Worm (Caenorhabditis elegans) whole organism, late embryonic: ENCODE data around the gene sfxn-1.1.

Experiments used
- C08G9.2 ChIP-seq: sonication (generic microtip); optimal IDR thresholded peaks from 2 replicates; lab custom pipeline; 2016; ENCODE audit warnings: mild to moderate bottlenecking, missing genetic modification characterization, moderate library complexity, missing compliant biosample characterization
- F13H6.1 ChIP-seq: sonication (generic microtip); optimal IDR thresholded peaks from 2 replicates; lab custom pipeline; 2016; ENCODE audit warnings: missing genetic modification characterization, missing compliant biosample characterization
- K02D7.2 ChIP-seq: sonication (generic microtip); optimal IDR thresholded peaks from 2 replicates; lab custom pipeline; 2017; ENCODE audit warnings: mild to moderate bottlenecking, missing genetic modification characterization, missing compliant biosample characterization
- ceh-18 ChIP-seq: sonication (generic microtip); optimal IDR thresholded peaks from 2 replicates; lab custom pipeline; 2016; ENCODE audit warnings: missing genetic modification characterization, missing compliant biosample characterization
- ceh-19 ChIP-seq: fragments of 200-800 bp; sonication (Bioruptor generic); optimal IDR thresholded peaks from 2 replicates; lab custom pipeline; 2018; ENCODE audit warnings: mild to moderate bottlenecking, missing genetic modification characterization, missing compliant biosample characterization
- ceh-48 ChIP-seq: sonication (generic microtip); optimal IDR thresholded peaks from 2 replicates; lab custom pipeline; 2016; ENCODE audit warnings: missing genetic modification characterization, inconsistent platforms, missing compliant biosample characterization
- ceh-6 ChIP-seq: fragments of 200-800 bp; sonication (Bioruptor generic); optimal IDR thresholded peaks from 2 replicates; lab custom pipeline; 2018; ENCODE audit warnings: mild to moderate bottlenecking, missing genetic modification characterization, missing compliant biosample characterization
- ceh-9 ChIP-seq: sonication (generic microtip); optimal IDR thresholded peaks from 2 replicates; lab custom pipeline; 2016; ENCODE audit warnings: mild to moderate bottlenecking, missing genetic modification characterization, inconsistent platforms, missing compliant biosample characterization
- elt-2 ChIP-seq: sonication (generic microtip); optimal IDR thresholded peaks from 2 replicates; lab custom pipeline; 2016; ENCODE audit warnings: missing genetic modification reagents, missing genetic modification characterization, missing compliant biosample characterization
- ets-4 ChIP-seq: sonication (generic microtip); optimal IDR thresholded peaks from 2 replicates; lab custom pipeline; 2016; ENCODE audit warnings: missing genetic modification characterization, missing compliant biosample characterization
- fkh-10 ChIP-seq: fragments of 150-350 bp; optimal IDR thresholded peaks from 2 replicates; lab custom pipeline; 2014; ENCODE audit warnings: missing biosample characterization, missing genetic modification reagents, missing genetic modification characterization
- hlh-13 ChIP-seq: fragments of 200-800 bp; sonication (Bioruptor generic); optimal IDR thresholded peaks from 2 replicates; lab custom pipeline; 2018; ENCODE audit warnings: mild to moderate bottlenecking, missing genetic modification characterization, missing compliant biosample characterization
- hlh-15 ChIP-seq: sonication (generic microtip); optimal IDR thresholded peaks from 2 replicates; lab custom pipeline; 2016; ENCODE audit warnings: missing genetic modification characterization, missing compliant biosample characterization
- hlh-30 ChIP-seq: sonication (generic microtip); optimal IDR thresholded peaks from 2 replicates; lab custom pipeline; 2017; ENCODE audit warnings: antibody characterized with exemption, missing genetic modification characterization, missing compliant biosample characterization; ENCODE audit not compliant: insufficient read depth
- hlh-8 ChIP-seq: sonication (generic microtip); optimal IDR thresholded peaks from 2 replicates; lab custom pipeline; 2016; ENCODE audit warnings: missing genotype, missing genetic modification characterization, missing compliant biosample characterization
- lim-6 ChIP-seq: sonication (generic microtip); optimal IDR thresholded peaks from 2 replicates; lab custom pipeline; 2016; ENCODE audit warnings: missing genetic modification characterization, missing compliant biosample characterization
- lin-11 ChIP-seq: fragments of 200-800 bp; sonication (Bioruptor generic); optimal IDR thresholded peaks from 2 replicates; lab custom pipeline; 2018; ENCODE audit warnings: mild to moderate bottlenecking, missing genetic modification characterization, missing compliant biosample characterization
- madf-2 ChIP-seq: sonication (generic microtip); optimal IDR thresholded peaks from 2 replicates; lab custom pipeline; 2017; ENCODE audit warnings: missing genetic modification characterization, missing compliant biosample characterization
- mec-3 ChIP-seq: sonication (generic microtip); optimal IDR thresholded peaks from 2 replicates; lab custom pipeline; 2016; ENCODE audit warnings: borderline replicate concordance, missing genetic modification characterization, missing compliant biosample characterization
- nfya-1 ChIP-seq: sonication (generic microtip); optimal IDR thresholded peaks from 2 replicates; lab custom pipeline; 2017; ENCODE audit warnings: missing genetic modification characterization, mild to moderate bottlenecking, missing compliant biosample characterization, antibody characterized with exemption, moderate library complexity
- nhr-232 ChIP-seq: sonication (generic microtip); optimal IDR thresholded peaks from 2 replicates; lab custom pipeline; 2016; ENCODE audit warnings: missing genetic modification characterization, missing compliant biosample characterization
- npax-4 ChIP-seq: sonication (generic microtip); optimal IDR thresholded peaks from 2 replicates; lab custom pipeline; 2016; ENCODE audit warnings: missing genetic modification characterization, missing compliant biosample characterization
- odd-2 ChIP-seq: sonication (generic microtip); optimal IDR thresholded peaks from 2 replicates; lab custom pipeline; 2017; ENCODE audit warnings: antibody characterized with exemption, mild to moderate bottlenecking, missing genetic modification characterization, missing compliant biosample characterization
- pag-3 ChIP-seq: sonication (generic microtip); optimal IDR thresholded peaks from 2 replicates; lab custom pipeline; 2016; ENCODE audit warnings: missing compliant biosample characterization, missing genetic modification characterization, borderline replicate concordance
- pha-4 ChIP-seq: fragments of 150-350 bp; optimal IDR thresholded peaks from 2 replicates; lab custom pipeline; 2018; ENCODE audit warnings: missing biosample characterization, missing genetic modification reagents, missing genetic modification characterization
- sox-2 ChIP-seq: fragments of 200-800 bp; sonication (Bioruptor generic); IDR thresholded peaks from 2 replicates; pipeline ENCODE4 v1.3.6; 2022; ENCODE audit warnings: missing genetic modification reagents, missing genetic modification characterization, missing compliant biosample characterization
- sox-4 ChIP-seq: sonication (generic microtip); optimal IDR thresholded peaks from 2 replicates; lab custom pipeline; 2017; ENCODE audit warnings: mild to moderate bottlenecking, missing genetic modification characterization, inconsistent platforms, missing compliant biosample characterization
- syd-9 ChIP-seq: sonication (generic microtip); optimal IDR thresholded peaks from 2 replicates; lab custom pipeline; 2016; ENCODE audit warnings: mild to moderate bottlenecking, missing genetic modification characterization, moderate library complexity, missing compliant biosample characterization
- tbx-2 ChIP-seq: sonication (generic microtip); optimal IDR thresholded peaks from 2 replicates; lab custom pipeline; 2016; ENCODE audit warnings: missing genetic modification characterization, missing compliant biosample characterization
- ttx-3 ChIP-seq: sonication (generic microtip); optimal IDR thresholded peaks from 2 replicates; lab custom pipeline; 2016; ENCODE audit warnings: missing genetic modification reagents, missing genetic modification characterization, missing compliant biosample characterization
- unc-3 ChIP-seq, 2 experiments: fragments of 200-800 bp in 1 of 2; sonication (Bioruptor generic) in 1 of 2; sonication (generic microtip) in 1 of 2; conservative IDR thresholded peaks in 1 of 2; optimal IDR thresholded peaks in 1 of 2; 2 replicates each; pipeline versions ENCODE4 v1.3.6 to Lab custom; 2016 to 2022; ENCODE audit warnings: missing compliant biosample characterization in 2 of 2, missing genetic modification characterization in 2 of 2, missing genetic modification reagents in 1 of 2
- unc-42 ChIP-seq: sonication (generic microtip); optimal IDR thresholded peaks from 2 replicates; lab custom pipeline; 2016; ENCODE audit warnings: missing genotype, missing genetic modification characterization, missing compliant biosample characterization
- unc-55 ChIP-seq: sonication (generic microtip); optimal IDR thresholded peaks from 2 replicates; lab custom pipeline; 2017; ENCODE audit warnings: missing biosample characterization, missing genetic modification reagents, missing genetic modification characterization
- unc-86 ChIP-seq: sonication (generic microtip); optimal IDR thresholded peaks from 2 replicates; lab custom pipeline; 2016; ENCODE audit warnings: missing genetic modification characterization, missing compliant biosample characterization
- zip-5 ChIP-seq: sonication (generic microtip); optimal IDR thresholded peaks from 2 replicates; lab custom pipeline; 2016; ENCODE audit warnings: missing genetic modification characterization, missing compliant biosample characterization
- ztf-16 ChIP-seq: sonication (generic microtip); optimal IDR thresholded peaks from 2 replicates; lab custom pipeline; 2017; ENCODE audit warnings: missing genetic modification characterization, missing compliant biosample characterization

Gene sfxn-1.1

ce11 chrII:9551536-9551935, 32.9 kb upstream of the sfxn-1.1 start, which contains the start of gene F35H8.12:
Gene F35H8.12, plus strand, starts transcription at chrII:9551836.
- TF ChIP-seq ttx-3 (tag; lab: Kevin White, UChicago) (no peak), unc-3 (GFP tag; conservative IDR thresholded peaks at IDR 0.05; lab: Robert Waterston, UW) (no peak), unc-3 (tag; optimal IDR thresholded peaks at IDR 0.05; lab: Kevin White, UChicago) (no peak), lin-11 (tag; lab: Kevin White, UChicago) (no peak), hlh-8 (tag; lab: Kevin White, UChicago) (no peak), sox-2 (GFP tag; lab: Robert Waterston, UW) (no peak), nfya-1 (tag; lab: Kevin White, UChicago) (no peak), ceh-9 (no peak), zip-5 (tag; lab: Kevin White, UChicago) (no peak), unc-42 (tag; lab: Kevin White, UChicago) (no peak), npax-4 (tag; lab: Kevin White, UChicago) (no peak), tbx-2 (no peak), pag-3 (no peak), ceh-48 (tag; lab: Kevin White, UChicago) (no peak), madf-2 (tag; lab: Kevin White, UChicago) (no peak)

ce11 chrII:9550718-9551117, 32.0 kb upstream of the sfxn-1.1 start, which contains the start of gene sra-6:
Gene sra-6, minus strand, starts transcription at chrII:9550818.
- TF ChIP-seq ets-4 (tag; lab: Kevin White, UChicago) (no peak), ceh-6 (GFP tag; lab: Kevin White, UChicago) (no peak), sox-4 (tag; lab: Kevin White, UChicago) (no peak), hlh-8 (tag; lab: Kevin White, UChicago) (no peak), lin-11 (tag; lab: Kevin White, UChicago) (no peak), fkh-10 (GFP tag; lab: Kevin White, UChicago) (no peak), hlh-30 (tag; lab: Kevin White, UChicago) (no peak), ztf-16 (tag; lab: Kevin White, UChicago) (no peak)

- no peak for TF ChIP-seq unc-86
- TF ChIP-seq K02D7.2 (tag; lab: Kevin White, UChicago) = no peak
- TF ChIP-seq pha-4 (tag; lab: Kevin White, UChicago) = no peak
- TF ChIP-seq hlh-30 (tag; lab: Kevin White, UChicago) = no peak
- no peak for TF ChIP-seq unc-3 (GFP tag; conservative IDR thresholded peaks at IDR 0.05; lab: Robert Waterston, UW)
- TF ChIP-seq unc-3 (tag; optimal IDR thresholded peaks at IDR 0.05; lab: Kevin White, UChicago) = no peak
- TF ChIP-seq syd-9 = no peak
- no peak for TF ChIP-seq madf-2 (tag; lab: Kevin White, UChicago)
- TF ChIP-seq C08G9.2 (tag; lab: Kevin White, UChicago) = no peak
- no peak for TF ChIP-seq nhr-232 (tag; lab: Kevin White, UChicago)
- TF ChIP-seq sox-2 (GFP tag; lab: Robert Waterston, UW) = no peak
- no peak for TF ChIP-seq npax-4 (tag; lab: Kevin White, UChicago)
- no peak for TF ChIP-seq pag-3
- TF ChIP-seq, all 69 proteins: peak for 0
Measured at ce11 chrII:9544386-9544785, 25.7 kb upstream of the sfxn-1.1 start, which contains the start of gene sra-7. Gene sra-7, plus strand, starts transcription at chrII:9544686.

- TF ChIP-seq fkh-10 (GFP tag; lab: Kevin White, UChicago) (no peak), odd-2 (no peak), nfya-1 (tag; lab: Kevin White, UChicago) (no peak), npax-4 (tag; lab: Kevin White, UChicago) (no peak), unc-86 (no peak), ceh-19 (GFP tag; lab: Kevin White, UChicago) (no peak), unc-55 (no peak), elt-2 (no peak), ztf-16 (tag; lab: Kevin White, UChicago) (no peak), ets-4 (tag; lab: Kevin White, UChicago) (no peak), ceh-6 (GFP tag; lab: Kevin White, UChicago) (no peak)
Measured at ce11 chrII:9542785-9543184, 24.1 kb upstream of the sfxn-1.1 start, which contains the start of gene sra-4. Gene sra-4, minus strand, starts transcription at chrII:9542885.

- TF ChIP-seq ceh-18 (tag; lab: Kevin White, UChicago) (no peak), F13H6.1 (no peak), hlh-15 (tag; lab: Kevin White, UChicago) (no peak), mec-3 (no peak), hlh-13 (GFP tag; lab: Kevin White, UChicago) (no peak), nfya-1 (tag; lab: Kevin White, UChicago) (no peak), lim-6 (tag; lab: Kevin White, UChicago) (no peak), tbx-2 (no peak), unc-55 (no peak), C08G9.2 (tag; lab: Kevin White, UChicago) (no peak)
Measured at ce11 chrII:9540723-9541122, 22.0 kb upstream of the sfxn-1.1 start, which contains the start of gene sra-3. Gene sra-3, minus strand, starts transcription at chrII:9540823.
